Fruit fly (Drosophila melanogaster): ENCODE data around the gene Ten-a.

The Ten-a gene

dm6 chrX:12242375-12242774 is 198.9 kb downstream of the Ten-a start (continued):
- TF ChIP-seq dm (GFP tag; optimal IDR thresholded peaks at IDR 0.05): no peak
- no peak for TF ChIP-seq chn (GFP tag; optimal IDR thresholded peaks at IDR 0.05)
- TF ChIP-seq CG30431 (GFP tag; optimal IDR thresholded peaks at IDR 0.05): peak; percentile 11
- no peak for TF ChIP-seq otp (GFP tag; IDR thresholded peaks at IDR 0.05)
- TF ChIP-seq CG11093 (GFP tag; IDR thresholded peaks at IDR 0.05): no peak
- no peak for TF ChIP-seq CG7372 (GFP tag; IDR thresholded peaks at IDR 0.05)
- TF ChIP-seq CG33557 (GFP tag; optimal IDR thresholded peaks at IDR 0.05): peak; percentile 34
- TF ChIP-seq CG2678 (tag; optimal IDR thresholded peaks at IDR 0.05): peak; percentile 66
- TF ChIP-seq Adf1 (GFP tag; IDR thresholded peaks at IDR 0.05): no peak
- TF ChIP-seq tio (GFP tag; optimal IDR thresholded peaks at IDR 0.05): peak; percentile 42
- TF ChIP-seq ttk (GFP tag; IDR thresholded peaks at IDR 0.05): peak; percentile 55; the same call in 1 of the 2 replicates
- TF ChIP-seq slbo (GFP tag; IDR thresholded peaks at IDR 0.05): 0 out of 2 replicates have a peak, but pooled peaks have one; percentile 24
- TF ChIP-seq pb (GFP tag; optimal IDR thresholded peaks at IDR 0.05): no peak
- no peak for TF ChIP-seq Dip2 (GFP tag; IDR thresholded peaks at IDR 0.05)
- no peak for TF ChIP-seq CG14014 (GFP tag; IDR thresholded peaks at IDR 0.05)
- TF ChIP-seq CG4282 (GFP tag; optimal IDR thresholded peaks at IDR 0.05): no peak
- peak; percentile 32 for TF ChIP-seq CG9727 (GFP tag; optimal IDR thresholded peaks at IDR 0.05)
- no peak for TF ChIP-seq ab (GFP tag; optimal IDR thresholded peaks at IDR 0.05)
- no peak for TF ChIP-seq CG9932 (GFP tag; IDR thresholded peaks at IDR 0.05)
- TF ChIP-seq Myb (GFP tag; optimal IDR thresholded peaks at IDR 0.05): no peak
- TF ChIP-seq ftz-f1 (GFP tag; optimal IDR thresholded peaks at IDR 0.05): no peak
- no peak for TF ChIP-seq CG3847 (GFP tag; IDR thresholded peaks at IDR 0.05)
- TF ChIP-seq chif (GFP tag; optimal IDR thresholded peaks at IDR 0.05): peak; percentile 10 to 16
- peak; percentile 9 for TF ChIP-seq trh (GFP tag; optimal IDR thresholded peaks at IDR 0.05)
- peak; percentile 45 for TF ChIP-seq CG10654 (GFP tag; optimal IDR thresholded peaks at IDR 0.05)
- no peak for TF ChIP-seq crol (GFP tag; IDR thresholded peaks at IDR 0.05)
- TF ChIP-seq Bdp1 (GFP tag; optimal IDR thresholded peaks at IDR 0.05): no peak
- peak; percentile 48; the same call in 1 of the 2 replicates for TF ChIP-seq ranshi (GFP tag; IDR thresholded peaks at IDR 0.05)
- no peak for TF ChIP-seq klu (GFP tag; IDR thresholded peaks at IDR 0.05)
- TF ChIP-seq maf-S (GFP tag; optimal IDR thresholded peaks at IDR 0.05): no peak
- TF ChIP-seq shn (GFP tag; optimal IDR thresholded peaks at IDR 0.05): no peak
- TF ChIP-seq wek (GFP tag; optimal IDR thresholded peaks at IDR 0.05): no peak
- no peak for TF ChIP-seq CG6765 (GFP tag; optimal IDR thresholded peaks at IDR 0.05)
- TF ChIP-seq CG6854 (GFP tag; optimal IDR thresholded peaks at IDR 0.05): no peak
- 0 out of 2 replicates have a peak, but pooled peaks have one; percentile 20 for TF ChIP-seq CG10959 (GFP tag; IDR thresholded peaks at IDR 0.05)
- no peak for TF ChIP-seq Hey (tag; optimal IDR thresholded peaks at IDR 0.05)
- no peak for TF ChIP-seq Hmx (GFP tag; optimal IDR thresholded peaks at IDR 0.05)
- TF ChIP-seq dmrt99B (tag; optimal IDR thresholded peaks at IDR 0.05): peak; percentile 74
- peak; percentile 60 for TF ChIP-seq PHDP (tag; optimal IDR thresholded peaks at IDR 0.05)
- no peak for TF ChIP-seq al (GFP tag; IDR thresholded peaks at IDR 0.05)
- TF ChIP-seq NfI (GFP tag; optimal IDR thresholded peaks at IDR 0.05): no peak
- TF ChIP-seq CG13775 (GFP tag; optimal IDR thresholded peaks at IDR 0.05): peak; percentile 29
- peak; percentile 55; the same call in 1 of the 2 replicates for TF ChIP-seq wor (GFP tag; IDR thresholded peaks at IDR 0.05)
- TF ChIP-seq Drgx (GFP tag; IDR thresholded peaks at IDR 0.05): no peak
- TF ChIP-seq CG18599 (GFP tag; optimal IDR thresholded peaks at IDR 0.05): peak; percentile 37
- peak; percentile 32 for TF ChIP-seq CG1602 (GFP tag; optimal IDR thresholded peaks at IDR 0.05)
- TF ChIP-seq toy (GFP tag; IDR thresholded peaks at IDR 0.05): no peak
- peak; percentile 80 for TF ChIP-seq CG18262 (tag; optimal IDR thresholded peaks at IDR 0.05)
- peak; percentile 28; the same call in 1 of the 3 replicates for TF ChIP-seq B-H1 (GFP tag; IDR thresholded peaks at IDR 0.05)
- peak; percentile 80 for TF ChIP-seq CG2712 (tag; optimal IDR thresholded peaks at IDR 0.05)
- no peak for TF ChIP-seq her (GFP tag; optimal IDR thresholded peaks at IDR 0.05)
- TF ChIP-seq Oli (tag; optimal IDR thresholded peaks at IDR 0.05): peak; percentile 66
- peak; percentile 61 for TF ChIP-seq grau (tag; optimal IDR thresholded peaks at IDR 0.05)
